Worm (Caenorhabditis elegans) whole organism, late embryonic: ENCODE measurements around the gene srz-103.

Experiments
- C38D4.7 ChIP-seq: fragments of 200-800 bp; sonication (Bioruptor generic); optimal IDR thresholded peaks from 2 replicates; lab custom pipeline; 2018; ENCODE audit warnings: mild to moderate bottlenecking, missing genetic modification characterization, moderate library complexity, missing compliant biosample characterization
- K02D7.2 ChIP-seq: sonication (generic microtip); optimal IDR thresholded peaks from 2 replicates; lab custom pipeline; 2017; ENCODE audit warnings: mild to moderate bottlenecking, missing genetic modification characterization, missing compliant biosample characterization
- K09A11.1 ChIP-seq: sonication (generic microtip); optimal IDR thresholded peaks from 2 replicates; lab custom pipeline; 2017; ENCODE audit warnings: antibody characterized with exemption, mild to moderate bottlenecking, missing genetic modification characterization, missing compliant biosample characterization; ENCODE audit not compliant: insufficient read depth
- ahr-1 ChIP-seq: sonication (generic microtip); optimal IDR thresholded peaks from 2 replicates; lab custom pipeline; 2016; ENCODE audit warnings: missing genetic modification characterization, missing compliant biosample characterization
- ama-1 ChIP-seq: fragments of 150-350 bp; optimal IDR thresholded peaks from 2 replicates; lab custom pipeline; 2014
- ceh-18 ChIP-seq: sonication (generic microtip); optimal IDR thresholded peaks from 2 replicates; lab custom pipeline; 2016; ENCODE audit warnings: missing genetic modification characterization, missing compliant biosample characterization
- ceh-19 ChIP-seq: fragments of 200-800 bp; sonication (Bioruptor generic); optimal IDR thresholded peaks from 2 replicates; lab custom pipeline; 2018; ENCODE audit warnings: mild to moderate bottlenecking, missing genetic modification characterization, missing compliant biosample characterization
- ceh-2 ChIP-seq: sonication (generic microtip); optimal IDR thresholded peaks from 2 replicates; lab custom pipeline; 2016; ENCODE audit warnings: missing genotype, missing genetic modification characterization, missing compliant biosample characterization
- ceh-22 ChIP-seq: sonication (generic microtip); optimal IDR thresholded peaks from 2 replicates; lab custom pipeline; 2017; ENCODE audit warnings: missing biosample characterization, missing genetic modification characterization
- ceh-24 ChIP-seq: sonication (generic microtip); optimal IDR thresholded peaks from 2 replicates; lab custom pipeline; 2016; ENCODE audit warnings: mild to moderate bottlenecking, missing genetic modification characterization, missing compliant biosample characterization
- ceh-30 ChIP-seq: fragments of 150-350 bp; optimal IDR thresholded peaks from 2 replicates; lab custom pipeline; 2014; ENCODE audit warnings: missing biosample characterization, missing genetic modification characterization
- ceh-31 ChIP-seq: sonication (generic microtip); optimal IDR thresholded peaks from 2 replicates; lab custom pipeline; 2016; ENCODE audit warnings: missing genetic modification characterization, missing compliant biosample characterization
- ceh-34 ChIP-seq: sonication (generic microtip); optimal IDR thresholded peaks from 2 replicates; lab custom pipeline; 2016; ENCODE audit warnings: mild to moderate bottlenecking, missing genetic modification characterization, missing compliant biosample characterization
- che-1 ChIP-seq: sonication (generic microtip); optimal IDR thresholded peaks from 2 replicates; lab custom pipeline; 2016; ENCODE audit warnings: mild to moderate bottlenecking, missing genetic modification characterization, missing compliant biosample characterization
- dmd-4 ChIP-seq: sonication (generic microtip); optimal IDR thresholded peaks from 2 replicates; lab custom pipeline; 2016; ENCODE audit warnings: borderline replicate concordance, missing genetic modification characterization, missing compliant biosample characterization
- ets-4 ChIP-seq: sonication (generic microtip); optimal IDR thresholded peaks from 2 replicates; lab custom pipeline; 2016; ENCODE audit warnings: missing genetic modification characterization, missing compliant biosample characterization
- fax-1 ChIP-seq: sonication (generic microtip); optimal IDR thresholded peaks from 2 replicates; lab custom pipeline; 2016; ENCODE audit warnings: missing genotype, missing genetic modification characterization, missing compliant biosample characterization
- fkh-10 ChIP-seq: fragments of 150-350 bp; optimal IDR thresholded peaks from 2 replicates; lab custom pipeline; 2014; ENCODE audit warnings: missing biosample characterization, missing genetic modification reagents, missing genetic modification characterization
- fkh-6 ChIP-seq: sonication (generic microtip); optimal IDR thresholded peaks from 2 replicates; lab custom pipeline; 2016; ENCODE audit warnings: missing genetic modification characterization, missing compliant biosample characterization
- hlh-15 ChIP-seq: sonication (generic microtip); optimal IDR thresholded peaks from 2 replicates; lab custom pipeline; 2016; ENCODE audit warnings: missing genetic modification characterization, missing compliant biosample characterization
- hlh-8 ChIP-seq: sonication (generic microtip); optimal IDR thresholded peaks from 2 replicates; lab custom pipeline; 2016; ENCODE audit warnings: missing genotype, missing genetic modification characterization, missing compliant biosample characterization
- lim-6 ChIP-seq: sonication (generic microtip); optimal IDR thresholded peaks from 2 replicates; lab custom pipeline; 2016; ENCODE audit warnings: missing genetic modification characterization, missing compliant biosample characterization
- lin-11 ChIP-seq: fragments of 200-800 bp; sonication (Bioruptor generic); optimal IDR thresholded peaks from 2 replicates; lab custom pipeline; 2018; ENCODE audit warnings: mild to moderate bottlenecking, missing genetic modification characterization, missing compliant biosample characterization
- nhr-11 ChIP-seq: fragments of 150-350 bp; optimal IDR thresholded peaks from 2 replicates; lab custom pipeline; 2014; ENCODE audit warnings: missing biosample characterization, missing genetic modification characterization
- nhr-232 ChIP-seq: sonication (generic microtip); optimal IDR thresholded peaks from 2 replicates; lab custom pipeline; 2016; ENCODE audit warnings: missing genetic modification characterization, missing compliant biosample characterization
- npax-4 ChIP-seq: sonication (generic microtip); optimal IDR thresholded peaks from 2 replicates; lab custom pipeline; 2016; ENCODE audit warnings: missing genetic modification characterization, missing compliant biosample characterization
- odd-2 ChIP-seq: sonication (generic microtip); optimal IDR thresholded peaks from 2 replicates; lab custom pipeline; 2017; ENCODE audit warnings: antibody characterized with exemption, mild to moderate bottlenecking, missing genetic modification characterization, missing compliant biosample characterization
- pat-9 ChIP-seq: fragments of 200-800 bp; sonication (Bioruptor generic); optimal IDR thresholded peaks from 2 replicates; lab custom pipeline; 2018; ENCODE audit warnings: mild to moderate bottlenecking, missing genetic modification characterization, moderate library complexity, missing compliant biosample characterization
- pha-2 ChIP-seq: sonication (generic microtip); optimal IDR thresholded peaks from 2 replicates; lab custom pipeline; 2017; ENCODE audit warnings: mild to moderate bottlenecking, missing genetic modification characterization, missing compliant biosample characterization
- pha-4 ChIP-seq: fragments of 150-350 bp; optimal IDR thresholded peaks from 2 replicates; lab custom pipeline; 2018; ENCODE audit warnings: missing biosample characterization, missing genetic modification reagents, missing genetic modification characterization
- pqm-1 ChIP-seq: sonication (generic microtip); optimal IDR thresholded peaks from 2 replicates; lab custom pipeline; 2016; ENCODE audit warnings: missing genetic modification characterization, missing compliant biosample characterization
- ref-2 ChIP-seq: sonication (generic microtip); optimal IDR thresholded peaks from 2 replicates; lab custom pipeline; 2016; ENCODE audit warnings: missing genetic modification characterization, missing compliant biosample characterization
- sox-2 ChIP-seq: fragments of 200-800 bp; sonication (Bioruptor generic); IDR thresholded peaks from 2 replicates; pipeline ENCODE4 v1.3.6; 2022; ENCODE audit warnings: missing genetic modification reagents, missing genetic modification characterization, missing compliant biosample characterization
- sox-4 ChIP-seq: sonication (generic microtip); optimal IDR thresholded peaks from 2 replicates; lab custom pipeline; 2017; ENCODE audit warnings: mild to moderate bottlenecking, missing genetic modification characterization, inconsistent platforms, missing compliant biosample characterization
- syd-9 ChIP-seq: sonication (generic microtip); optimal IDR thresholded peaks from 2 replicates; lab custom pipeline; 2016; ENCODE audit warnings: mild to moderate bottlenecking, missing genetic modification characterization, moderate library complexity, missing compliant biosample characterization
- tbx-2 ChIP-seq: sonication (generic microtip); optimal IDR thresholded peaks from 2 replicates; lab custom pipeline; 2016; ENCODE audit warnings: missing genetic modification characterization, missing compliant biosample characterization
- tbx-7 ChIP-seq: sonication (generic microtip); optimal IDR thresholded peaks from 2 replicates; lab custom pipeline; 2016; ENCODE audit warnings: missing genotype, missing genetic modification characterization, missing compliant biosample characterization
- ttx-3 ChIP-seq: sonication (generic microtip); optimal IDR thresholded peaks from 2 replicates; lab custom pipeline; 2016; ENCODE audit warnings: missing genetic modification reagents, missing genetic modification characterization, missing compliant biosample characterization
- unc-86 ChIP-seq: sonication (generic microtip); optimal IDR thresholded peaks from 2 replicates; lab custom pipeline; 2016; ENCODE audit warnings: missing genetic modification characterization, missing compliant biosample characterization

srz-103 gene

ce11 chrV:16675553-16675952 is 3.6 kb downstream of the srz-103 start, which contains the start of gene srz-1:
TSS of gene srz-1 (plus strand) at chrV:16675853.
- TF ChIP-seq unc-86 (tag; lab: Kevin White, UChicago) (no peak), ceh-34 (tag; lab: Kevin White, UChicago) (no peak)

- TF ChIP-seq ceh-34 (tag; lab: Kevin White, UChicago) = no peak
- no peak for TF ChIP-seq npax-4
- TF ChIP-seq hlh-15 (tag; lab: Kevin White, UChicago) = no peak
Observed at ce11 chrV:16674399-16674798, 4.7 kb downstream of the srz-103 start.

ce11 chrV:16672198-16672597 is 6.9 kb downstream of the srz-103 start, which contains the start of gene F14F8.8:
TSS of gene F14F8.8 (minus strand) at chrV:16672298.
- no peak for TF ChIP-seq ceh-31 (tag; lab: Kevin White, UChicago)
- TF ChIP-seq ama-1 (lab: Kevin White, UChicago) = no peak
- TF ChIP-seq K02D7.2 = no peak
- no peak for TF ChIP-seq tbx-2 (tag; lab: Kevin White, UChicago)
- TF ChIP-seq dmd-4 (tag; lab: Kevin White, UChicago) = no peak
- no peak for TF ChIP-seq che-1 (tag; lab: Kevin White, UChicago)
- no peak for TF ChIP-seq syd-9 (tag; lab: Kevin White, UChicago)
- no peak for TF ChIP-seq ahr-1 (tag; lab: Kevin White, UChicago)
- TF ChIP-seq fax-1 (tag; lab: Kevin White, UChicago) = no peak
- no peak for TF ChIP-seq unc-86 (tag; lab: Kevin White, UChicago)
- no peak for TF ChIP-seq nhr-232 (tag; lab: Kevin White, UChicago)
- no peak for TF ChIP-seq ttx-3 (tag; lab: Kevin White, UChicago)
- TF ChIP-seq lim-6 (tag; lab: Kevin White, UChicago) = no peak
- no peak for TF ChIP-seq ref-2 (tag; lab: Kevin White, UChicago)
- TF ChIP-seq fkh-6 (tag; lab: Kevin White, UChicago) = no peak
- no peak for TF ChIP-seq ets-4
- TF ChIP-seq tbx-7 = no peak
- TF ChIP-seq ceh-30 (tag; lab: Kevin White, UChicago) = no peak
- no peak for TF ChIP-seq ceh-19 (GFP tag; lab: Kevin White, UChicago)

- TF ChIP-seq ceh-24 (tag; lab: Kevin White, UChicago) = no peak
- no peak for TF ChIP-seq ceh-31 (tag; lab: Kevin White, UChicago)
- TF ChIP-seq syd-9 (tag; lab: Kevin White, UChicago) = no peak
- no peak for TF ChIP-seq pha-4 (tag; lab: Kevin White, UChicago)
- TF ChIP-seq C38D4.7 = no peak
- TF ChIP-seq sox-2 (GFP tag; lab: Robert Waterston, UW) = no peak
- no peak for TF ChIP-seq sox-4 (tag; lab: Kevin White, UChicago)
- no peak for TF ChIP-seq nhr-232 (tag; lab: Kevin White, UChicago)
- TF ChIP-seq odd-2 (tag; lab: Kevin White, UChicago) = no peak
- no peak for TF ChIP-seq hlh-8 (tag; lab: Kevin White, UChicago)
- no peak for TF ChIP-seq ceh-18 (tag; lab: Kevin White, UChicago)
Observed at ce11 chrV:16671190-16671589, 7.9 kb downstream of the srz-103 start, which contains the start of gene str-61. TSS of gene str-61 (minus strand) at chrV:16671290.

ce11 chrV:16668473-16668872 is 10.7 kb downstream of the srz-103 start, which contains the start of gene F14F8.9:
TSS of gene F14F8.9 (minus strand) at chrV:16668573.
- TF ChIP-seq ceh-18 (tag; lab: Kevin White, UChicago) = no peak
- no peak for TF ChIP-seq ceh-24 (tag; lab: Kevin White, UChicago)
- no peak for TF ChIP-seq ceh-2 (tag; lab: Kevin White, UChicago)
- TF ChIP-seq C38D4.7 = no peak
- no peak for TF ChIP-seq sox-2 (GFP tag; lab: Robert Waterston, UW)
- no peak for TF ChIP-seq lim-6 (tag; lab: Kevin White, UChicago)
- no peak for TF ChIP-seq npax-4
- TF ChIP-seq K09A11.1 (tag; lab: Kevin White, UChicago) = no peak
- no peak for TF ChIP-seq ceh-22
- TF ChIP-seq pqm-1 = no peak
- TF ChIP-seq pat-9 = no peak
- no peak for TF ChIP-seq sox-4 (tag; lab: Kevin White, UChicago)
- TF ChIP-seq pha-2 (tag; lab: Kevin White, UChicago) = no peak
- TF ChIP-seq fkh-10 (GFP tag; lab: Kevin White, UChicago) = no peak
- TF ChIP-seq lin-11 (tag; lab: Kevin White, UChicago) = no peak
- no peak for TF ChIP-seq nhr-11 (tag; lab: Kevin White, UChicago)
- no peak for TF ChIP-seq ceh-19 (GFP tag; lab: Kevin White, UChicago)
- TF ChIP-seq odd-2 (tag; lab: Kevin White, UChicago) = no peak
